Worm (Caenorhabditis elegans) whole organism, L1 larva: ENCODE data around the gene F47G3.1.
A peak's percentile ranks its signal among the peaks of the same experiment; 100 is the strongest.

Experiments
- F16B12.6 ChIP-seq: fragments of 150-350 bp; optimal IDR thresholded peaks from 2 replicates; lab custom pipeline; 2014; ENCODE audit warnings: missing biosample characterization, missing genetic modification characterization
- Y116A8C.19 ChIP-seq: sonication (generic microtip); optimal IDR thresholded peaks from 2 replicates; lab custom pipeline; 2016; ENCODE audit warnings: missing compliant biosample characterization, missing genetic modification characterization, borderline replicate concordance
- aha-1 ChIP-seq: fragments of 150-350 bp; optimal IDR thresholded peaks from 2 replicates; lab custom pipeline; 2014; ENCODE audit warnings: missing biosample characterization, missing genetic modification characterization
- alr-1 ChIP-seq: fragments of 200-800 bp; sonication (Bioruptor generic); optimal IDR thresholded peaks from 2 replicates; lab custom pipeline; 2018; ENCODE audit warnings: borderline replicate concordance, mild to moderate bottlenecking, missing genetic modification characterization, missing compliant biosample characterization
- ama-1 ChIP-seq: fragments of 150-350 bp; optimal IDR thresholded peaks from 2 replicates; lab custom pipeline; 2014
- blmp-1 ChIP-seq: fragments of 150-350 bp; optimal IDR thresholded peaks from 2 replicates; lab custom pipeline; 2014; ENCODE audit warnings: missing biosample characterization, missing genetic modification characterization
- ceh-82 ChIP-seq, 3 experiments: fragments of 150-350 bp in 1 of 3; sonication (generic microtip) in 2 of 3; optimal IDR thresholded peaks; 2 replicates each; lab custom pipeline; 2014 to 2017; ENCODE audit warnings: missing biosample characterization in 3 of 3, missing genetic modification characterization in 3 of 3
- ces-1 ChIP-seq: fragments of 150-350 bp; optimal IDR thresholded peaks from 2 replicates; lab custom pipeline; 2014; ENCODE audit warnings: missing biosample characterization, missing genetic modification reagents, missing genetic modification characterization
- dsc-1 ChIP-seq: sonication (generic microtip); optimal IDR thresholded peaks from 2 replicates; lab custom pipeline; 2016; ENCODE audit warnings: mild to moderate bottlenecking, missing genetic modification characterization, missing compliant biosample characterization
- efl-1 ChIP-seq, 4 experiments: fragments of 150-350 bp; optimal IDR thresholded peaks in 3 of 4; peaks in 1 of 4; 1 replicate in 1 of 4; 2 replicates in 3 of 4; lab custom pipeline; 2014; ENCODE audit warnings: missing biosample characterization in 2 of 4, missing genetic modification characterization in 2 of 4, missing genetic modification reagents in 2 of 4
- efl-3 ChIP-seq: fragments of 200-800 bp; sonication (Bioruptor generic); optimal IDR thresholded peaks from 2 replicates; lab custom pipeline; 2018; ENCODE audit warnings: mild to moderate bottlenecking, missing genetic modification characterization, missing compliant biosample characterization
- egl-13 ChIP-seq: sonication (generic microtip); optimal IDR thresholded peaks from 2 replicates; lab custom pipeline; 2016; ENCODE audit warnings: missing genotype, missing genetic modification reagents, missing genetic modification characterization, missing compliant biosample characterization
- egl-27 ChIP-seq, 2 experiments: fragments of 150-350 bp in 1 of 2; sonication (generic microtip); optimal IDR thresholded peaks; 3 replicates each; lab custom pipeline; 2017 to 2018; ENCODE audit warnings: missing biosample characterization in 2 of 2, missing genetic modification characterization in 2 of 2, missing genetic modification reagents in 2 of 2
- ets-5 ChIP-seq: fragments of 200-800 bp; sonication (Bioruptor generic); IDR thresholded peaks from 2 replicates; pipeline ENCODE4 v1.3.6; 2022; ENCODE audit warnings: missing genetic modification characterization, missing compliant biosample characterization
- fkh-10 ChIP-seq: sonication (generic microtip); optimal IDR thresholded peaks from 2 replicates; lab custom pipeline; 2017; ENCODE audit warnings: missing biosample characterization, missing genetic modification reagents, missing genetic modification characterization
- fos-1 ChIP-seq: fragments of 150-350 bp; optimal IDR thresholded peaks from 2 replicates; lab custom pipeline; 2014; ENCODE audit warnings: missing biosample characterization, missing genetic modification characterization
- hlh-4 ChIP-seq: sonication (generic microtip); optimal IDR thresholded peaks from 2 replicates; lab custom pipeline; 2016; ENCODE audit warnings: mild to moderate bottlenecking, missing genetic modification characterization, missing compliant biosample characterization
- irx-1 ChIP-seq: sonication (generic microtip); optimal IDR thresholded peaks from 2 replicates; lab custom pipeline; 2016; ENCODE audit warnings: missing genetic modification characterization, missing compliant biosample characterization
- isw-1 ChIP-seq: fragments of 200-800 bp; sonication (Bioruptor generic); IDR thresholded peaks from 2 replicates; pipeline ENCODE4 v1.3.6; 2022; ENCODE audit warnings: missing genetic modification characterization, missing compliant biosample characterization
- jun-1 ChIP-seq: fragments of 150-350 bp; optimal IDR thresholded peaks from 2 replicates; lab custom pipeline; 2014; ENCODE audit warnings: missing biosample characterization, missing genetic modification reagents, missing genetic modification characterization
- lin-13 ChIP-seq: fragments of 150-350 bp; optimal IDR thresholded peaks from 2 replicates; lab custom pipeline; 2014; ENCODE audit warnings: missing biosample characterization, missing genetic modification reagents, missing genetic modification characterization
- lin-14 ChIP-seq: fragments of 200-800 bp; sonication (Bioruptor generic); optimal IDR thresholded peaks from 2 replicates; lab custom pipeline; 2018; ENCODE audit warnings: mild to moderate bottlenecking, missing genetic modification characterization, moderate library complexity, missing compliant biosample characterization
- lin-39 ChIP-seq: fragments of 150-350 bp; optimal IDR thresholded peaks from 2 replicates; lab custom pipeline; 2014; ENCODE audit warnings: missing biosample characterization, missing genetic modification reagents, missing genetic modification characterization
- lsy-2 ChIP-seq, 2 experiments: fragments of 150-350 bp; optimal IDR thresholded peaks; 2 replicates each; lab custom pipeline; 2014; ENCODE audit warnings: missing biosample characterization in 2 of 2, missing genetic modification characterization in 2 of 2
- mab-9 ChIP-seq: fragments of 200-800 bp; sonication (Bioruptor generic); IDR thresholded peaks from 2 replicates; pipeline ENCODE4 v1.3.6; 2022; ENCODE audit warnings: missing genetic modification reagents, missing genetic modification characterization, missing compliant biosample characterization
- mep-1 ChIP-seq: fragments of 150-350 bp; optimal IDR thresholded peaks from 2 replicates; lab custom pipeline; 2014; ENCODE audit warnings: missing biosample characterization, missing genetic modification characterization
- nhr-11 ChIP-seq: fragments of 150-350 bp; optimal IDR thresholded peaks from 2 replicates; lab custom pipeline; 2014; ENCODE audit warnings: missing biosample characterization, missing genetic modification characterization
- nhr-12 ChIP-seq: sonication (generic microtip); optimal IDR thresholded peaks from 2 replicates; lab custom pipeline; 2017; ENCODE audit warnings: missing biosample characterization, missing genetic modification characterization
- nhr-28 ChIP-seq: fragments of 150-350 bp; optimal IDR thresholded peaks from 2 replicates; lab custom pipeline; 2014; ENCODE audit warnings: missing biosample characterization, missing genetic modification characterization
- nhr-47 ChIP-seq: sonication (generic microtip); optimal IDR thresholded peaks from 2 replicates; lab custom pipeline; 2016; ENCODE audit warnings: mild to moderate bottlenecking, missing genetic modification characterization, moderate library complexity, missing compliant biosample characterization
- nhr-77 ChIP-seq: fragments of 150-350 bp; optimal IDR thresholded peaks from 2 replicates; lab custom pipeline; 2014; ENCODE audit warnings: missing biosample characterization, missing genetic modification characterization
- nhr-90 ChIP-seq: sonication (generic microtip); optimal IDR thresholded peaks from 2 replicates; lab custom pipeline; 2016; ENCODE audit warnings: mild to moderate bottlenecking, missing genetic modification characterization, missing compliant biosample characterization; ENCODE audit not compliant: poor library complexity
- pag-3 ChIP-seq: sonication (generic microtip); optimal IDR thresholded peaks from 2 replicates; lab custom pipeline; 2017; ENCODE audit warnings: missing genetic modification characterization, mild to moderate bottlenecking, missing compliant biosample characterization, antibody characterized with exemption, borderline replicate concordance; ENCODE audit not compliant: insufficient read depth
- pax-3 ChIP-seq: fragments of 200-800 bp; sonication (Bioruptor generic); optimal IDR thresholded peaks from 2 replicates; lab custom pipeline; 2018; ENCODE audit warnings: mild to moderate bottlenecking, missing genetic modification characterization, moderate library complexity, missing compliant biosample characterization
- pqm-1 ChIP-seq: sonication (generic microtip); optimal IDR thresholded peaks from 3 replicates; lab custom pipeline; 2017; ENCODE audit warnings: missing biosample characterization, missing genetic modification characterization
- skn-1 ChIP-seq: fragments of 150-350 bp; optimal IDR thresholded peaks from 2 replicates; lab custom pipeline; 2014; ENCODE audit warnings: missing biosample characterization, missing genetic modification characterization
- snu-23 ChIP-seq: sonication (generic microtip); optimal IDR thresholded peaks from 2 replicates; lab custom pipeline; 2016; ENCODE audit warnings: missing genetic modification characterization, missing compliant biosample characterization
- tbx-2 ChIP-seq: sonication (generic microtip); optimal IDR thresholded peaks from 2 replicates; lab custom pipeline; 2016; ENCODE audit warnings: missing genetic modification characterization, missing compliant biosample characterization
- tlp-1 ChIP-seq: fragments of 150-350 bp; optimal IDR thresholded peaks from 2 replicates; lab custom pipeline; 2014; ENCODE audit warnings: missing biosample characterization, missing genetic modification characterization
- unc-130 ChIP-seq: fragments of 150-350 bp; optimal IDR thresholded peaks from 2 replicates; lab custom pipeline; 2017; ENCODE audit warnings: missing biosample characterization, missing genetic modification characterization, inconsistent platforms
- unc-86 ChIP-seq: sonication (generic microtip); optimal IDR thresholded peaks from 2 replicates; lab custom pipeline; 2016; ENCODE audit warnings: missing genetic modification characterization, missing compliant biosample characterization
- unc-98 ChIP-seq: fragments of 200-800 bp; sonication (Bioruptor generic); IDR thresholded peaks from 2 replicates; pipeline ENCODE4 v1.3.6; 2022; ENCODE audit warnings: missing genetic modification characterization, missing compliant biosample characterization
- vab-15 ChIP-seq: sonication (generic microtip); optimal IDR thresholded peaks from 2 replicates; lab custom pipeline; 2017; ENCODE audit warnings: missing genotype, mild to moderate bottlenecking, missing genetic modification characterization, missing compliant biosample characterization
- xbp-1 ChIP-seq: sonication (generic microtip); optimal IDR thresholded peaks from 2 replicates; lab custom pipeline; 2016; ENCODE audit warnings: missing genetic modification characterization, missing compliant biosample characterization
- ztf-11 ChIP-seq, 2 experiments: sonication (generic microtip); optimal IDR thresholded peaks; 2 replicates each; lab custom pipeline; 2016 to 2017; ENCODE audit warnings: missing genetic modification characterization in 2 of 2, missing biosample characterization in 1 of 2, missing compliant biosample characterization in 1 of 2
- ztf-4 ChIP-seq: fragments of 150-350 bp; optimal IDR thresholded peaks from 2 replicates; lab custom pipeline; 2014; ENCODE audit warnings: missing biosample characterization, missing genetic modification characterization

F47G3.1 gene

DNA sequence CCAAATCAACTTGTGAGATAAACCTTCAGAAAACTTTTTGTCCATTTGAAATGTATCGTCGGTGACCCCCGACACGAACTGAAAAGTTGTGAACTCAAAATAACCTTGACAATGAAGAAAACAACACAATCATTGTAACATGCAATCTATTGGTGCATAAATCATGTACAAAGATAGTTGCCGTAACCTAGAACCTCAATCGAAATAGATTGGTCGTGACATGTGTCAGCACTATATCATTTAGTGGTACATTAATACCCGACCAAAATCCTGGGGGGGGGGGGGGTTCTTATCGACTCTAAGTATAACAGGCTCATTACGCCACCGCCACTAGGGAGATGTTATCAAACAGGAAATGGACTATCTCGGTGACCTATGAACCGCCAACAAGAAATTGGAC lies 41.4 kb downstream of the F47G3.1 start:
- TF ChIP-seq pqm-1 (no peak), nhr-47 (tag; lab: Kevin White, UChicago) (no peak)

DNA sequence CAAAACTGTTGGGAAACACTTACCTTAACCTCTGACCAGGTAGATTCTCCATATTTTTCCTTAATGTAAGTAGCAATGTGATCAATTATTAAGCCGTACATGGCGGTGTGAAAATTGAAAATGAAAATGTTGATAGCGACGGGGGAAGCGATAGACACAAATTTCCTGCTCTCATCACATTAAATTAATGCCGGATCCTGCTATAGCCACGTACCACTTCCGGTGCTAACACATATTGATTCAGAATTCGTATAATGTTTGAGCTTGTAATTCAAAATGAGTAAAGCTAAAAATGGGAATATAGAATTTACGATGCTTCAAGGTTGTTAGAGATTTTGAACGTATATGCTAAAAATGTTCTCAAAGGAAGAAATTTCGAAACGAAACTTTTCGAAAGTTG lies 41.9 kb downstream of the F47G3.1 start, which contains the start of gene gcy-31:
gcy-31 (minus strand) TSS at position 101 of the 400 bp plus-strand sequence.
- TF ChIP-seq egl-13: peak; percentile 25
- no peak for TF ChIP-seq nhr-11 (tag; lab: Kevin White, UChicago)
- no peak for TF ChIP-seq ceh-82 (tag; optimal IDR thresholded peaks at IDR 0.05; lab: Kevin White, UChicago)
- no peak for TF ChIP-seq xbp-1
- no peak for TF ChIP-seq lin-13 (GFP tag; lab: Kevin White, UChicago)
- TF ChIP-seq efl-3 (GFP tag; lab: Kevin White, UChicago): no peak
- TF ChIP-seq hlh-4 (tag; lab: Kevin White, UChicago): no peak
- TF ChIP-seq skn-1 (tag; lab: Kevin White, UChicago): no peak
- TF ChIP-seq, all 84 proteins: peak for 1

DNA sequence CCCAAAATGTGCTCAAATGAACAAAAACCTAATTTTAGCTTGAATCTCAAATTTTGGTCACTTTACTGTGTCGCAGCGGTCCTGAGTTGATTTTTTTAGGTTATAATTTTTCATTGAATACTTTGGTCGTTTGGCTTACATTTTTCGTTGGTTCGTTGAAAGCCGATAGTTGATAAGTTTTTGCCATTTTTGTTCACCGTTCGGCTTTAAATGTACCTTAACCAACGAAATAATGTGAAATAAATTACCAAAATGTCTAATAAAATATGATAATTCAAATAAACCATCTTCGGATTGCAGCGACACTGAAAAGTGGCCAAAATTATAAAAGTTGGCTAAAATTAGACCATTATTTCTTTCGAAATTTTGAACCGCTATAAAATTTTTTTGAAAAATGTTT lies 44.8 kb downstream of the F47G3.1 start:
- TF ChIP-seq egl-27 (tag; optimal IDR thresholded peaks at IDR 0.05; lab: Kevin White, UChicago): no peak
- TF ChIP-seq lin-39 (tag; lab: Kevin White, UChicago): no peak
- no peak for TF ChIP-seq tlp-1 (tag; lab: Kevin White, UChicago)
- no peak for TF ChIP-seq jun-1 (tag; lab: Kevin White, UChicago)
- no peak for TF ChIP-seq ztf-4 (tag; lab: Kevin White, UChicago)
- TF ChIP-seq nhr-11 (tag; lab: Kevin White, UChicago): no peak
- TF ChIP-seq F16B12.6 (tag; lab: Kevin White, UChicago): no peak
- no peak for TF ChIP-seq pag-3 (tag; lab: Kevin White, UChicago)
- TF ChIP-seq ces-1 (GFP tag; lab: Kevin White, UChicago): no peak
- TF ChIP-seq nhr-12 (tag; lab: Kevin White, UChicago): no peak
- TF ChIP-seq tbx-2 (tag; lab: Kevin White, UChicago): no peak
- no peak for TF ChIP-seq ets-5 (GFP tag; lab: Robert Waterston, UW)
- no peak for TF ChIP-seq vab-15 (tag; lab: Kevin White, UChicago)
- TF ChIP-seq unc-130: no peak
- no peak for TF ChIP-seq fkh-10 (GFP tag; lab: Kevin White, UChicago)
- TF ChIP-seq irx-1 (tag; lab: Kevin White, UChicago): no peak
- TF ChIP-seq blmp-1 (tag; lab: Kevin White, UChicago): no peak
- TF ChIP-seq, all 84 proteins: peak for 0

DNA sequence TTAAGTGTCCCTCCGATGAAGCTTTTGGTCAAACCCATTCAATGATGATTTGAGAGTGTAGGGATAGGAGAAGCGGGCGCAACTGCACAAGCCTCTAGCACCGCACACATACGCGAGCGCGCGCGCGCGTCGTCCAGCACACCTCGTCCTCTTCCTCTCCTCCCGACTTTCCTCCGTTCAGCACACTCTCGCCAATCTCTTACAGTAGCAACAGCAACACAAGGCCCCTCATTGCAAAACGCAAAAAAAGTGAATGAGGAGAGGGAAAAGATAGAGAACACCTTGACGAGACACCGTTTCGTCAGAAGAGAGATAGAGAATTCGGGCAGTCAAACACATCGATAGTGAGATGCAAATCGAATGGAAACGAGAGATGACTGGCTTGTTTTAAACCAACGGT lies 46.9 kb downstream of the F47G3.1 start:
- TF ChIP-seq xbp-1 (no peak), ztf-11 (tag; optimal IDR thresholded peaks at IDR 0.05; lab: Kevin White, UChicago) (no peak), efl-1 (optimal IDR thresholded peaks at IDR 0.05; lab: Kevin White, UChicago) (no peak), efl-1 (GFP tag; optimal IDR thresholded peaks at IDR 0.05 in 1 of 2; lab: Kevin White, UChicago) (no peak), ceh-82 (tag; optimal IDR thresholded peaks at IDR 0.05; lab: Kevin White, UChicago) (peak; percentile 4 to 41 (median 25)), fos-1 (tag; lab: Kevin White, UChicago) (no peak), egl-27 (tag; optimal IDR thresholded peaks at IDR 0.05; lab: Kevin White, UChicago) (peak in 1 of 2 experiments; percentile 7), nhr-77 (tag; lab: Kevin White, UChicago) (no peak), aha-1 (tag; lab: Kevin White, UChicago) (no peak), mab-9 (GFP tag; lab: Robert Waterston, UW) (no peak), pax-3 (no peak), skn-1 (tag; lab: Kevin White, UChicago) (peak; percentile 95), fkh-10 (GFP tag; lab: Kevin White, UChicago) (no peak), Y116A8C.19 (tag; lab: Kevin White, UChicago) (no peak), unc-86 (no peak), dsc-1 (peak; percentile 39), mep-1 (tag; lab: Kevin White, UChicago) (peak; percentile 82), pqm-1 (no peak), efl-3 (GFP tag; lab: Kevin White, UChicago) (no peak), lin-14 (GFP tag; lab: Kevin White, UChicago) (peak; percentile 93), ama-1 (lab: Kevin White, UChicago) (no peak), pag-3 (tag; lab: Kevin White, UChicago) (no peak), nhr-28 (no peak), unc-98 (GFP tag; lab: Robert Waterston, UW) (no peak), nhr-90 (tag; lab: Kevin White, UChicago) (no peak), hlh-4 (tag; lab: Kevin White, UChicago) (no peak), isw-1 (no peak), lsy-2 (tag; optimal IDR thresholded peaks at IDR 0.05; lab: Kevin White, UChicago) (peak; percentile 13 to 52), snu-23 (GFP tag; lab: Kevin White, UChicago) (peak; percentile 67), alr-1 (tag; lab: Kevin White, UChicago) (no peak)
